Worm (Caenorhabditis elegans) whole organism, L1 larva: ENCODE data around the gene nep-11.

Experiments
- F16B12.6 ChIP-seq: fragments of 150-350 bp; optimal IDR thresholded peaks from 2 replicates; lab custom pipeline; 2014; ENCODE audit warnings: missing biosample characterization, missing genetic modification characterization
- Y116A8C.19 ChIP-seq: sonication (generic microtip); optimal IDR thresholded peaks from 2 replicates; lab custom pipeline; 2016; ENCODE audit warnings: missing compliant biosample characterization, missing genetic modification characterization, borderline replicate concordance
- aha-1 ChIP-seq: fragments of 150-350 bp; optimal IDR thresholded peaks from 2 replicates; lab custom pipeline; 2014; ENCODE audit warnings: missing biosample characterization, missing genetic modification characterization
- blmp-1 ChIP-seq: fragments of 150-350 bp; optimal IDR thresholded peaks from 2 replicates; lab custom pipeline; 2014; ENCODE audit warnings: missing biosample characterization, missing genetic modification characterization
- ceh-63 ChIP-seq: fragments of 200-800 bp; sonication (Bioruptor generic); optimal IDR thresholded peaks from 2 replicates; lab custom pipeline; 2018; ENCODE audit warnings: mild to moderate bottlenecking, missing genetic modification characterization, missing compliant biosample characterization
- ceh-8 ChIP-seq: fragments of 200-800 bp; sonication (Bioruptor generic); optimal IDR thresholded peaks from 2 replicates; lab custom pipeline; 2018; ENCODE audit warnings: mild to moderate bottlenecking, missing genetic modification characterization, moderate library complexity, missing compliant biosample characterization
- ceh-82 ChIP-seq, 3 experiments: fragments of 150-350 bp in 1 of 3; sonication (generic microtip) in 2 of 3; optimal IDR thresholded peaks; 2 replicates each; lab custom pipeline; 2014 to 2017; ENCODE audit warnings: missing biosample characterization in 3 of 3, missing genetic modification characterization in 3 of 3
- ceh-90 ChIP-seq: sonication (generic microtip); optimal IDR thresholded peaks from 2 replicates; lab custom pipeline; 2016; ENCODE audit warnings: missing genetic modification characterization, missing compliant biosample characterization
- ces-1 ChIP-seq: fragments of 150-350 bp; optimal IDR thresholded peaks from 2 replicates; lab custom pipeline; 2014; ENCODE audit warnings: missing biosample characterization, missing genetic modification reagents, missing genetic modification characterization
- dsc-1 ChIP-seq: sonication (generic microtip); optimal IDR thresholded peaks from 2 replicates; lab custom pipeline; 2016; ENCODE audit warnings: mild to moderate bottlenecking, missing genetic modification characterization, missing compliant biosample characterization
- egl-27 ChIP-seq, 2 experiments: fragments of 150-350 bp in 1 of 2; sonication (generic microtip); optimal IDR thresholded peaks; 3 replicates each; lab custom pipeline; 2017 to 2018; ENCODE audit warnings: missing biosample characterization in 2 of 2, missing genetic modification characterization in 2 of 2, missing genetic modification reagents in 2 of 2
- elt-2 ChIP-seq: sonication (generic microtip); optimal IDR thresholded peaks from 2 replicates; lab custom pipeline; 2016; ENCODE audit warnings: missing genetic modification characterization, mild to moderate bottlenecking, inconsistent platforms, missing compliant biosample characterization, missing genetic modification reagents
- elt-3 ChIP-seq, 6 experiments: fragments of 150-350 bp in 1 of 6; sonication (generic microtip); optimal IDR thresholded peaks; 2 replicates each; lab custom pipeline; 2017 to 2018; ENCODE audit warnings: missing biosample characterization in 6 of 6, missing genetic modification characterization in 6 of 6, inconsistent platforms in 1 of 6
- ets-5 ChIP-seq: fragments of 200-800 bp; sonication (Bioruptor generic); IDR thresholded peaks from 2 replicates; pipeline ENCODE4 v1.3.6; 2022; ENCODE audit warnings: missing genetic modification characterization, missing compliant biosample characterization
- grh-1 ChIP-seq: fragments of 200-800 bp; sonication (Bioruptor generic); IDR thresholded peaks from 2 replicates; pipeline ENCODE4 v1.3.6; 2022; ENCODE audit warnings: missing genetic modification reagents, missing genetic modification characterization, missing compliant biosample characterization
- hlh-4 ChIP-seq: sonication (generic microtip); optimal IDR thresholded peaks from 2 replicates; lab custom pipeline; 2016; ENCODE audit warnings: mild to moderate bottlenecking, missing genetic modification characterization, missing compliant biosample characterization
- hpl-2 ChIP-seq: fragments of 150-350 bp; optimal IDR thresholded peaks from 2 replicates; lab custom pipeline; 2014; ENCODE audit warnings: missing biosample characterization, missing genetic modification reagents, missing genetic modification characterization
- irx-1 ChIP-seq: sonication (generic microtip); optimal IDR thresholded peaks from 2 replicates; lab custom pipeline; 2016; ENCODE audit warnings: missing genetic modification characterization, missing compliant biosample characterization
- jun-1 ChIP-seq: fragments of 150-350 bp; optimal IDR thresholded peaks from 2 replicates; lab custom pipeline; 2014; ENCODE audit warnings: missing biosample characterization, missing genetic modification reagents, missing genetic modification characterization
- lin-14 ChIP-seq: fragments of 200-800 bp; sonication (Bioruptor generic); optimal IDR thresholded peaks from 2 replicates; lab custom pipeline; 2018; ENCODE audit warnings: mild to moderate bottlenecking, missing genetic modification characterization, moderate library complexity, missing compliant biosample characterization
- lin-35 ChIP-seq, 2 experiments: fragments of 150-350 bp; optimal IDR thresholded peaks; 2 replicates each; lab custom pipeline; 2014; ENCODE audit warnings: missing biosample characterization in 2 of 2, missing genetic modification characterization in 2 of 2, missing genetic modification reagents in 2 of 2
- mef-2 ChIP-seq: fragments of 150-350 bp; optimal IDR thresholded peaks from 2 replicates; lab custom pipeline; 2014; ENCODE audit warnings: missing biosample characterization, missing genetic modification characterization
- nhr-12 ChIP-seq: sonication (generic microtip); optimal IDR thresholded peaks from 2 replicates; lab custom pipeline; 2017; ENCODE audit warnings: missing biosample characterization, missing genetic modification characterization
- nhr-20 ChIP-seq: sonication (generic microtip); optimal IDR thresholded peaks from 2 replicates; lab custom pipeline; 2016; ENCODE audit warnings: mild to moderate bottlenecking, missing genetic modification characterization, missing compliant biosample characterization
- nhr-71 ChIP-seq: sonication (generic microtip); optimal IDR thresholded peaks from 2 replicates; lab custom pipeline; 2016; ENCODE audit warnings: mild to moderate bottlenecking, missing genetic modification characterization, moderate library complexity, missing compliant biosample characterization
- nhr-85 ChIP-seq: sonication (generic microtip); peaks from one replicate; lab custom pipeline; 2016; ENCODE audit warnings: missing genetic modification characterization, inconsistent platforms, missing compliant biosample characterization
- nhr-90 ChIP-seq: sonication (generic microtip); optimal IDR thresholded peaks from 2 replicates; lab custom pipeline; 2016; ENCODE audit warnings: mild to moderate bottlenecking, missing genetic modification characterization, missing compliant biosample characterization; ENCODE audit not compliant: poor library complexity
- pag-3 ChIP-seq: sonication (generic microtip); optimal IDR thresholded peaks from 2 replicates; lab custom pipeline; 2017; ENCODE audit warnings: missing genetic modification characterization, mild to moderate bottlenecking, missing compliant biosample characterization, antibody characterized with exemption, borderline replicate concordance; ENCODE audit not compliant: insufficient read depth
- rnt-1 ChIP-seq: sonication (generic microtip); optimal IDR thresholded peaks from 2 replicates; lab custom pipeline; 2016; ENCODE audit warnings: mild to moderate bottlenecking, missing genetic modification characterization, moderate library complexity, missing compliant biosample characterization
- skn-1 ChIP-seq: fragments of 150-350 bp; optimal IDR thresholded peaks from 2 replicates; lab custom pipeline; 2014; ENCODE audit warnings: missing biosample characterization, missing genetic modification characterization
- sptf-1 ChIP-seq: fragments of 150-350 bp; optimal IDR thresholded peaks from 2 replicates; lab custom pipeline; 2014; ENCODE audit warnings: missing biosample characterization, missing genetic modification characterization
- swsn-7 ChIP-seq: sonication (generic microtip); optimal IDR thresholded peaks from 2 replicates; lab custom pipeline; 2016; ENCODE audit warnings: missing genetic modification characterization, missing compliant biosample characterization
- tbx-2 ChIP-seq: sonication (generic microtip); optimal IDR thresholded peaks from 2 replicates; lab custom pipeline; 2016; ENCODE audit warnings: missing genetic modification characterization, missing compliant biosample characterization
- unc-98 ChIP-seq: fragments of 200-800 bp; sonication (Bioruptor generic); IDR thresholded peaks from 2 replicates; pipeline ENCODE4 v1.3.6; 2022; ENCODE audit warnings: missing genetic modification characterization, missing compliant biosample characterization
- zip-4 ChIP-seq: fragments of 200-800 bp; sonication (Bioruptor generic); optimal IDR thresholded peaks from 2 replicates; lab custom pipeline; 2018; ENCODE audit warnings: mild to moderate bottlenecking, missing genetic modification characterization, moderate library complexity, missing compliant biosample characterization
- ztf-11 ChIP-seq, 2 experiments: sonication (generic microtip); optimal IDR thresholded peaks; 2 replicates each; lab custom pipeline; 2016 to 2017; ENCODE audit warnings: missing genetic modification characterization in 2 of 2, missing biosample characterization in 1 of 2, missing compliant biosample characterization in 1 of 2

The nep-11 gene

DNA sequence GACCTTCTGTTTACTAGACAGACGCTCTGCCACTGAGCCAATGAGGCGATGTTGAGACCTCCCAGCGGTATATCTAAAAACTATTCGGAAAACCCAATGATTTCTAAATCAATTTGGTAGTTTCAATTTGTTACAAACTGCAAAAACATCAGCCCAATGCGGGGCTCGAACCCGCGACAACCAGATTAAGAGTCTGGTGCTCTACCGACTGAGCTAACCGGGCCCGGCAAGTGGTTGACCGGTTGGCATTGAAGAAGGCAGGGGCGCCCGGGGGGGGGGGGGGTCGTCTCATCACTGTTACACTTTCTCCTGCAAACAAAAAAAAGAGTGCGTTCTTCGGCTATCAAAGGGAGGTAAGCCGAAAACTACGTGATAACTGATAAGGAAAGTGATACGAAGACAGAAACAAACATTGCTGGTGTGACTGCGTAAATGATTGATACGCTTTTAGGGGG, 13.9 kb upstream of the nep-11 start (continued):
- TF ChIP-seq nhr-85 (tag; lab: Kevin White, UChicago), result peak; percentile 57
- TF ChIP-seq nhr-90 (tag; lab: Kevin White, UChicago), result peak; percentile 75
- peak; percentile 97 for TF ChIP-seq elt-2 (tag; lab: Kevin White, UChicago)
- no peak for TF ChIP-seq F16B12.6 (tag; lab: Kevin White, UChicago)
- peak in 1 of 3 experiments; percentile 3 for TF ChIP-seq ceh-82 (tag; optimal IDR thresholded peaks at IDR 0.05; lab: Kevin White, UChicago)
- peak; percentile 60 for TF ChIP-seq nhr-71 (tag; lab: Kevin White, UChicago)
- peak; percentile 51 for TF ChIP-seq rnt-1 (tag; lab: Kevin White, UChicago)
- TF ChIP-seq swsn-7 (tag; lab: Kevin White, UChicago), result no peak
- no peak for TF ChIP-seq nhr-12 (tag; lab: Kevin White, UChicago)

ce11 chrII:3438280-3438679, 12.9 kb upstream of the nep-11 start:
- TF ChIP-seq blmp-1 (peak; percentile 90), skn-1 (no peak)

- TF ChIP-seq egl-27 (tag; optimal IDR thresholded peaks at IDR 0.05; lab: Kevin White, UChicago) (no peak), ces-1 (GFP tag; lab: Kevin White, UChicago) (no peak), tbx-2 (no peak), lin-35 (GFP tag; optimal IDR thresholded peaks at IDR 0.05; lab: Kevin White, UChicago) (no peak), ceh-8 (GFP tag; lab: Kevin White, UChicago) (no peak), sptf-1 (tag; lab: Kevin White, UChicago) (no peak), grh-1 (no peak), ztf-11 (tag; optimal IDR thresholded peaks at IDR 0.05; lab: Kevin White, UChicago) (no peak), aha-1 (tag; lab: Kevin White, UChicago) (no peak), elt-3 (tag; optimal IDR thresholded peaks at IDR 0.05; lab: Kevin White, UChicago) (no peak), nhr-20 (tag; lab: Kevin White, UChicago) (no peak), rnt-1 (tag; lab: Kevin White, UChicago) (no peak), ceh-63 (no peak), ets-5 (GFP tag; lab: Robert Waterston, UW) (no peak)
These were observed 12.1 kb upstream of the nep-11 start for ce11 chrII:3437393-3437792.

DNA sequence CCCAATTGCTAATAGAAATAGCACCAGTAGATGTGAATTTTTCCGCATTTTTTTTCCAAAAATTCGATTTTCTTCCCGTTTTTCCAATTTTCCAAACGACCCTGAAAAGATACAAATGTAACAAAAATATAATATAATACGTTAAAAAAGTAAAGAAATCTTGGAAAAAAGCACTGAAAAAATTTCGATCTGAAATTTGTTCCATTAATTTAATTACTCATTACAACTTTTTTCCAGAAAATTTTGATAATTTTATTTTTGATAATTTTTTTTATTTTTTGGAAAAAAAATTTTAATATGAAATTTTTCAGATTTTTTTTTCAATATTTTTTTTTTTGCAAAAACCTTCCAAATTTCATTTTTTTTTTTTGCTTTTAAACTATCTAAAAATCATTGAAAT, 11.1 kb upstream of the nep-11 start, which contains the start of gene skpo-2:
TSS of gene skpo-2 (minus strand) at position 101 of the 400 bp plus-strand sequence.
- TF ChIP-seq Y116A8C.19 (tag; lab: Kevin White, UChicago) (no peak), pag-3 (tag; lab: Kevin White, UChicago) (no peak), zip-4 (GFP tag; lab: Kevin White, UChicago) (no peak), irx-1 (no peak), hpl-2 (GFP tag; lab: Kevin White, UChicago) (no peak), lin-14 (GFP tag; lab: Kevin White, UChicago) (no peak), elt-2 (tag; lab: Kevin White, UChicago) (no peak), ceh-8 (GFP tag; lab: Kevin White, UChicago) (no peak), ceh-90 (tag; lab: Kevin White, UChicago) (no peak), hlh-4 (tag; lab: Kevin White, UChicago) (no peak), dsc-1 (tag; lab: Kevin White, UChicago) (no peak), unc-98 (GFP tag; lab: Robert Waterston, UW) (no peak), mef-2 (tag; lab: Kevin White, UChicago) (no peak), ceh-82 (tag; optimal IDR thresholded peaks at IDR 0.05; lab: Kevin White, UChicago) (no peak), jun-1 (no peak)
